Worm (Caenorhabditis elegans) whole organism, mixed stage, embryonic: ENCODE results near the gene ceh-27.
A peak's percentile ranks its signal among the peaks of the same experiment; 100 is the strongest.

Experiments
- M03D4.4 ChIP-seq: sonication (generic microtip); optimal IDR thresholded peaks from 2 replicates; lab custom pipeline; 2017; ENCODE audit warnings: mild to moderate bottlenecking, missing genetic modification characterization, missing compliant biosample characterization
- bed-3 ChIP-seq: fragments of 200-800 bp; sonication (Bioruptor generic); optimal IDR thresholded peaks from 3 replicates; lab custom pipeline; 2018; ENCODE audit warnings: mild to moderate bottlenecking, missing genetic modification characterization, moderate library complexity, missing compliant biosample characterization
- blmp-1 ChIP-seq: fragments of 150-350 bp; optimal IDR thresholded peaks from 2 replicates; lab custom pipeline; 2014; ENCODE audit warnings: missing biosample characterization, missing genetic modification characterization
- ceh-39 ChIP-seq: fragments of 150-350 bp; optimal IDR thresholded peaks from 2 replicates; lab custom pipeline; 2014; ENCODE audit warnings: missing biosample characterization, missing genetic modification characterization
- ceh-43 ChIP-seq: fragments of 200-800 bp; sonication (Bioruptor generic); optimal IDR thresholded peaks from 2 replicates; lab custom pipeline; 2018; ENCODE audit warnings: mild to moderate bottlenecking, missing genetic modification characterization, moderate library complexity, missing compliant biosample characterization
- ces-1 ChIP-seq: fragments of 150-350 bp; optimal IDR thresholded peaks from 2 replicates; lab custom pipeline; 2014; ENCODE audit warnings: missing biosample characterization, missing genetic modification reagents, missing genetic modification characterization
- cnd-1 ChIP-seq: fragments of 200-800 bp; sonication (Bioruptor generic); optimal IDR thresholded peaks from 2 replicates; lab custom pipeline; 2018; ENCODE audit warnings: mild to moderate bottlenecking, missing genetic modification characterization, missing compliant biosample characterization
- drap-1 ChIP-seq: fragments of 200-800 bp; sonication (Bioruptor generic); optimal IDR thresholded peaks from 3 replicates; lab custom pipeline; 2018; ENCODE audit warnings: mild to moderate bottlenecking, missing genetic modification characterization, missing compliant biosample characterization
- elt-1 ChIP-seq: sonication (generic microtip); optimal IDR thresholded peaks from 2 replicates; lab custom pipeline; 2017; ENCODE audit warnings: missing genetic modification characterization, mild to moderate bottlenecking, missing compliant biosample characterization, antibody characterized with exemption, moderate library complexity, borderline replicate concordance; ENCODE audit not compliant: insufficient read depth
- elt-3 ChIP-seq: fragments of 150-350 bp; optimal IDR thresholded peaks from 2 replicates; lab custom pipeline; 2014; ENCODE audit warnings: missing biosample characterization, missing genetic modification characterization
- flh-1 ChIP-seq: fragments of 200-800 bp; sonication (Bioruptor generic); optimal IDR thresholded peaks from 2 replicates; lab custom pipeline; 2018; ENCODE audit warnings: mild to moderate bottlenecking, missing genetic modification characterization, moderate library complexity, missing compliant biosample characterization
- ham-2 ChIP-seq: fragments of 200-800 bp; sonication (Bioruptor generic); optimal IDR thresholded peaks from 2 replicates; lab custom pipeline; 2018; ENCODE audit warnings: mild to moderate bottlenecking, missing genetic modification characterization, missing compliant biosample characterization
- hlh-1 ChIP-seq: fragments of 150-350 bp; optimal IDR thresholded peaks from 2 replicates; lab custom pipeline; 2014; ENCODE audit warnings: missing biosample characterization, missing genetic modification reagents, missing genetic modification characterization
- lin-13 ChIP-seq: fragments of 150-350 bp; optimal IDR thresholded peaks from 2 replicates; lab custom pipeline; 2014; ENCODE audit warnings: missing biosample characterization, missing genetic modification characterization
- lsy-2 ChIP-seq: fragments of 150-350 bp; optimal IDR thresholded peaks from 2 replicates; lab custom pipeline; 2014; ENCODE audit warnings: missing biosample characterization, missing genetic modification characterization
- mab-5 ChIP-seq: fragments of 150-350 bp; optimal IDR thresholded peaks from 2 replicates; lab custom pipeline; 2014; ENCODE audit warnings: missing biosample characterization, missing genetic modification characterization
- mep-1 ChIP-seq: fragments of 150-350 bp; optimal IDR thresholded peaks from 2 replicates; lab custom pipeline; 2017; ENCODE audit warnings: missing biosample characterization, missing genetic modification reagents, missing genetic modification characterization, inconsistent platforms
- nhr-12 ChIP-seq: fragments of 150-350 bp; optimal IDR thresholded peaks from 2 replicates; lab custom pipeline; 2014; ENCODE audit warnings: missing biosample characterization, missing genetic modification characterization
- nhr-2 ChIP-seq: fragments of 150-350 bp; optimal IDR thresholded peaks from 2 replicates; lab custom pipeline; 2014; ENCODE audit warnings: missing biosample characterization, missing genetic modification characterization
- nhr-237 ChIP-seq: fragments of 150-350 bp; optimal IDR thresholded peaks from 2 replicates; lab custom pipeline; 2014; ENCODE audit warnings: missing biosample characterization, missing genetic modification characterization
- nhr-76 ChIP-seq: sonication (generic microtip); optimal IDR thresholded peaks from 2 replicates; lab custom pipeline; 2017; ENCODE audit warnings: missing biosample characterization, missing genetic modification characterization
- pha-4 ChIP-seq: fragments of 150-350 bp; optimal IDR thresholded peaks from 2 replicates; lab custom pipeline; 2018; ENCODE audit warnings: missing biosample characterization, missing genetic modification reagents, missing genetic modification characterization
- sem-2 ChIP-seq: fragments of 200-800 bp; sonication (Bioruptor generic); optimal IDR thresholded peaks from 2 replicates; lab custom pipeline; 2018; ENCODE audit warnings: mild to moderate bottlenecking, missing genetic modification characterization, missing compliant biosample characterization
- snpc-4 ChIP-seq: fragments of 150-350 bp; optimal IDR thresholded peaks from 2 replicates; lab custom pipeline; 2014; ENCODE audit warnings: missing biosample characterization, missing genetic modification characterization
- sptf-1 ChIP-seq: sonication (generic microtip); optimal IDR thresholded peaks from 2 replicates; lab custom pipeline; 2017; ENCODE audit warnings: mild to moderate bottlenecking, missing genetic modification characterization, moderate library complexity, missing compliant biosample characterization
- tbx-8 ChIP-seq: fragments of 200-800 bp; sonication (Bioruptor generic); optimal IDR thresholded peaks from 2 replicates; lab custom pipeline; 2018; ENCODE audit warnings: mild to moderate bottlenecking, missing genetic modification characterization, moderate library complexity, missing compliant biosample characterization
- unc-120 ChIP-seq: sonication (generic microtip); optimal IDR thresholded peaks from 2 replicates; lab custom pipeline; 2017; ENCODE audit warnings: missing genetic modification characterization, missing compliant biosample characterization; ENCODE audit not compliant: poor library complexity, severe bottlenecking
- unc-39 ChIP-seq: fragments of 150-350 bp; optimal IDR thresholded peaks from 2 replicates; lab custom pipeline; 2014; ENCODE audit warnings: missing biosample characterization, missing genetic modification characterization
- unc-62 ChIP-seq: fragments of 150-350 bp; optimal IDR thresholded peaks from 2 replicates; lab custom pipeline; 2014; ENCODE audit warnings: missing biosample characterization, missing genetic modification reagents, missing genetic modification characterization
- zip-8 ChIP-seq: fragments of 150-350 bp; optimal IDR thresholded peaks from 2 replicates; lab custom pipeline; 2014; ENCODE audit warnings: missing biosample characterization, missing genetic modification characterization
- ztf-11 ChIP-seq: fragments of 150-350 bp; optimal IDR thresholded peaks from 2 replicates; lab custom pipeline; 2014; ENCODE audit warnings: missing biosample characterization, missing genetic modification characterization

Gene ceh-27

DNA sequence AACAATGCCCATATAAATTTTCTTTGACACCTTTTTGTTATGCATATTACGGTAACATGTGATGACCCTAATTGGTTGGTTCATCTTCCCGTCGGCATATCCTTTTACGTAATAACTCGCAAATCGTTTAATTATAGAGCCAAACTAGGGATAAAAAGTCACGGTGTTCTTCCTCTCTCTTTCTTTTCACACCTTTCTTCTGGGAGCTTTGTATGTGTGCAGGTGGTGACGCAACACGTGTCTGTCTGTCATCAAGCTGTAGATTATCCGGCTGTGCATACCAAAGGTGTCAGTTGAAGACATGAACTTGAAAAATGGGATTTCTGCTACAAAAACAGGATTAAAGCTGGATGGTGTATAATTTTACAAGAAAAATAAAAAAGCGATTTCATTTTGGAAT, 4.3 kb downstream of the ceh-27 start:
- TF ChIP-seq ham-2 (GFP tag; lab: Kevin White, UChicago) (no peak), sem-2 (GFP tag; lab: Kevin White, UChicago) (no peak), nhr-2 (tag; lab: Kevin White, UChicago) (peak; percentile 96), unc-39 (tag; lab: Kevin White, UChicago) (no peak), zip-8 (tag; lab: Kevin White, UChicago) (peak; percentile 87), drap-1 (no peak), cnd-1 (tag; lab: Kevin White, UChicago) (no peak), elt-3 (tag; lab: Kevin White, UChicago) (no peak), bed-3 (GFP tag; lab: Kevin White, UChicago) (no peak), lsy-2 (no peak), flh-1 (no peak)

DNA sequence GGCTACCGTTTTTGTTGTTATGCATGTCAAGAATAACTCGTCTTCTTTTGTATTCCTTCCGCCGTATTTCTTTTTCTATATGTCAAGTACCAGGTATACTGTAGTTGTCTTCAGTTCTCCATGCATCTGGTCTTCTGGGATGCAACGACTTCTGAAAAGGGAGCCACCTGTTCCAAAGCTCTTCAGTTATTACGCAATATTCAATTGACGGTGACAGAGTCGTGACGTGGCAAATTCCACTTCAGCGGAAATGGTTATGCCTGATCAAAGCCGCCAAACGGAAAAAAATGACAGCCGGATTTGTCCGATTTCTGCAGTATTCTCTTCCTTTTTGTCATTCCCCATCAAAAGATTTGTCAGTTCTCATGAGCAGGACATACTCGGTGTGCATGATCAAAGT, 8.4 kb downstream of the ceh-27 start:
- TF ChIP-seq sem-2 (GFP tag; lab: Kevin White, UChicago) (no peak), nhr-2 (tag; lab: Kevin White, UChicago) (peak; percentile 34), zip-8 (tag; lab: Kevin White, UChicago) (peak; percentile 95)

- TF ChIP-seq sptf-1 (tag; lab: Kevin White, UChicago) (no peak), nhr-76 (tag; lab: Kevin White, UChicago) (no peak), tbx-8 (GFP tag; lab: Kevin White, UChicago) (no peak), ceh-39 (tag; lab: Kevin White, UChicago) (no peak), snpc-4 (no peak), mep-1 (no peak), nhr-2 (tag; lab: Kevin White, UChicago) (no peak), mab-5 (tag; lab: Kevin White, UChicago) (no peak), pha-4 (no peak), ceh-43 (no peak), bed-3 (GFP tag; lab: Kevin White, UChicago) (no peak), nhr-12 (tag; lab: Kevin White, UChicago) (no peak), lin-13 (tag; lab: Kevin White, UChicago) (no peak), hlh-1 (tag; lab: Kevin White, UChicago) (no peak), drap-1 (no peak), blmp-1 (no peak), elt-3 (tag; lab: Kevin White, UChicago) (no peak), elt-1 (tag; lab: Kevin White, UChicago) (no peak), unc-120 (tag; lab: Kevin White, UChicago) (no peak)
Observed at ce11 chrV:11653095-11653494, 11.8 kb downstream of the ceh-27 start.

DNA sequence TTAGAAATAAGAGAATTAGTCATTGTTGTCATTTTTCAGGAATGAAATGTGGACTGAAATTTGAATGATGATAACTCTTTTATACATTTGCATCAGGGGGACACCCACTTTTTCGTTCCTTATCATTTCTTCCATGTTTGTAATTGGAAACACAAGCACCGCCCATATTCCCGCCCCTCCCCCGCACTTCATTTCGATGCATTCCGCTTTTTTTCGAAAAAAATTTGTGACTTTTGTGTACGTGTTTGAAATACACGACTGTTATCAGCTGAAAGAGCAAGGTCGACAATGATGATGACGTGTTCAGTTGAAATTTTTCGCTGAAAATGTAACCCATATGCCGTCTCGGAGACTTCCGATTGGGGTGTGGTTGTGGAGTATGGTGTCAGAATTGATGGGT, 14.2 kb downstream of the ceh-27 start, which contains the start of gene zip-10:
zip-10 (minus strand) TSS at position 43 of the 400 bp plus-strand sequence.
- no peak for TF ChIP-seq lsy-2
- TF ChIP-seq nhr-12 (tag; lab: Kevin White, UChicago) = no peak
- TF ChIP-seq drap-1 = no peak
- TF ChIP-seq flh-1 = no peak
- TF ChIP-seq blmp-1 = no peak
- TF ChIP-seq elt-3 (tag; lab: Kevin White, UChicago) = no peak
- no peak for TF ChIP-seq unc-62 (GFP tag; lab: Kevin White, UChicago)
- TF ChIP-seq ztf-11 (tag; lab: Kevin White, UChicago) = no peak
- TF ChIP-seq tbx-8 (GFP tag; lab: Kevin White, UChicago) = no peak
- no peak for TF ChIP-seq bed-3 (GFP tag; lab: Kevin White, UChicago)
- TF ChIP-seq ces-1 (GFP tag; lab: Kevin White, UChicago) = no peak
- no peak for TF ChIP-seq unc-39 (tag; lab: Kevin White, UChicago)
- no peak for TF ChIP-seq elt-1 (tag; lab: Kevin White, UChicago)
- no peak for TF ChIP-seq nhr-237 (tag; lab: Kevin White, UChicago)
- no peak for TF ChIP-seq ceh-39 (tag; lab: Kevin White, UChicago)
- no peak for TF ChIP-seq lin-13 (tag; lab: Kevin White, UChicago)
- TF ChIP-seq, all 35 proteins: peak for 0

DNA sequence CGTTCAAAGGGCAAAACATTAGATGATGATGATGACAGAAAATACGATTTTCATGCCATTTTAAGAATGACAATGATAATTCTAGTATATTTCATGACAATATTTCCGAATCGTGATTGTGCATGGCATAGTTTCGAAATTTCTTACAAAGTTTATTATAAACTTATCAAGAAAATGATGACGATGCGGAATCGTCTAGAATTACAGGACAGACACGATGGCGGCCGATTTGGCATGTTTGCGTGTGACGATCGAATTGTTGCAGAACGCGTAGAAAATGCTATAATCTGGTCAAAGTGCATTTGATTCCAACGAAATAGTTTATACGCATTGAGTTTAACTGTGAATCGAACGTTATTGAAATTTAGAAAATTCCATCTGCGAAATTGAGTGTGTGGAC, 15.6 kb downstream of the ceh-27 start:
- TF ChIP-seq mab-5 (tag; lab: Kevin White, UChicago) = no peak
- no peak for TF ChIP-seq nhr-76 (tag; lab: Kevin White, UChicago)
- TF ChIP-seq M03D4.4 = no peak
